Fruit fly (Drosophila melanogaster): Measurements from ENCODE around the gene CG5096.

Gene CG5096

dm6 chr2L:10425599-10425998, 43.5 kb downstream of the CG5096 start:
- no peak for TF ChIP-seq achi (GFP tag; optimal IDR thresholded peaks at IDR 0.05)
- no peak for TF ChIP-seq CG4318 (GFP tag; optimal IDR thresholded peaks at IDR 0.05)
- no peak for TF ChIP-seq CG10669 (GFP tag; optimal IDR thresholded peaks at IDR 0.05)
- no peak for TF ChIP-seq Eip93F (GFP tag; optimal IDR thresholded peaks at IDR 0.05)
- TF ChIP-seq OdsH (GFP tag; optimal IDR thresholded peaks at IDR 0.05): no peak
- TF ChIP-seq Hr4 (GFP tag; optimal IDR thresholded peaks at IDR 0.05): no peak
- TF ChIP-seq fd85E (GFP tag; optimal IDR thresholded peaks at IDR 0.05): no peak
- no peak for TF ChIP-seq acj6 (GFP tag; optimal IDR thresholded peaks at IDR 0.05)
- TF ChIP-seq eg (GFP tag; IDR thresholded peaks at IDR 0.05): no peak
- TF ChIP-seq Gug (GFP tag; IDR thresholded peaks at IDR 0.05): no peak
- no peak for TF ChIP-seq CG11902 (GFP tag; optimal IDR thresholded peaks at IDR 0.05)
- no peak for TF ChIP-seq CG8319 (GFP tag; optimal IDR thresholded peaks at IDR 0.05)
- no peak for TF ChIP-seq CG34406 (GFP tag; optimal IDR thresholded peaks at IDR 0.05)
- TF ChIP-seq fkh (GFP tag; optimal IDR thresholded peaks at IDR 0.05): no peak
- TF ChIP-seq salr (GFP tag; optimal IDR thresholded peaks at IDR 0.05): no peak
- no peak for TF ChIP-seq spab (GFP tag; optimal IDR thresholded peaks at IDR 0.05)
- no peak for TF ChIP-seq lz (GFP tag; optimal IDR thresholded peaks at IDR 0.05)

DNA sequence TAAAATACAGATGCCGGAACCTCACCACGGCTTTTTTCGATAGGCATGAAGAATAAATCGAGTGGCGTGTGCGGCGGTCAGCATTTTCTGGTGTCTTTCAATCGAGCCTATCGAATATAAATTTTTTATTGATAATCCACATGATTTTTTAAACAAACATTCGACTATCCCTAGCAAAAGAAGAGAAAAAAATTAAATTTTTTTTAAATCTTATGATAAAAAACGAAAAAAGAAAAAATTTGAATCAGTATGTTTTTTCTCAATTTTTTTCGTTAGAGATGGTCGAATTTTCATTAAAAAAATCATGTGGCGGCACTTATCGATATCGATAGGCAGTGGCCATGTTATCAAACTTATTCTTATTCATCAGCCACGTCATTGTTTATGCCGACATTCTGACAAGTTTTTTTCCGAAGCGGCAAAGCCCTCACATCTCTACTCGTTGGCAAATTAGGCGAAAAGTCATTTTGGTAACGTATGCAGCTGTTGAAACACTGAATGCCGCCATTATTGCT, 44.5 kb downstream of the CG5096 start, which contains the start of the genes SmB and KdelR:
Gene SmB (minus strand): TSS at position 94 of the 515 bp plus-strand sequence.
Gene KdelR (plus strand): TSS at position 354 of the 515 bp plus-strand sequence.
- no peak for TF ChIP-seq CG4318 (GFP tag; optimal IDR thresholded peaks at IDR 0.05)
- TF ChIP-seq topi (GFP tag; optimal IDR thresholded peaks at IDR 0.05): no peak
- TF ChIP-seq esn (GFP tag; optimal IDR thresholded peaks at IDR 0.05): peak; percentile 49
- peak; percentile 13 for TF ChIP-seq CG3032 (tag; optimal IDR thresholded peaks at IDR 0.05)
- TF ChIP-seq CG32006 (GFP tag; optimal IDR thresholded peaks at IDR 0.05): no peak
- TF ChIP-seq fkh (GFP tag; optimal IDR thresholded peaks at IDR 0.05): peak; percentile 81
- no peak for TF ChIP-seq CG6792 (GFP tag; optimal IDR thresholded peaks at IDR 0.05)
- TF ChIP-seq Ets21C (GFP tag; optimal IDR thresholded peaks at IDR 0.05): no peak
- TF ChIP-seq Eip78C (GFP tag): peak; percentile 26
- TF ChIP-seq CG1621 (tag; optimal IDR thresholded peaks at IDR 0.05): peak; percentile 39
- no peak for TF ChIP-seq CG16779 (tag; optimal IDR thresholded peaks at IDR 0.05)
- TF ChIP-seq CG11294 (GFP tag; IDR thresholded peaks at IDR 0.05): no peak
- TF ChIP-seq lz (GFP tag; optimal IDR thresholded peaks at IDR 0.05): peak; percentile 34

DNA sequence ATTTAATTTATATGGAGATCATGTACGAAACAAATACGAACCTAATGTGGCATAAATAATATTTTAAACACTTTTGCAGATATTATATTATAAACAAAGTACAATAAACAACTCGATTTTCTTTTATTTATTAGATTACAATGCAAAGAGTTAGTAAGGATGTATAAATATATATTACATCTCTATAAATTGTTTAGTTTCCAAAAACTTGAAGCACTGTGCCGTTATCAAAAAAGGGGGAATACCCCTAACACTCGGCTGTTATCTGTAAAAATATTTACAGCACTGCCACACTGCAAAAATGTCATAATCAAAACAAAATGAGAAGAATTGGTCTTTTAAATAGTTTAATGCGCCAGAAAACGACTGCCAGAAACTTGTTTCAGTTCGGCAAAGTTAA, 46.5 kb downstream of the CG5096 start, which contains the start of gene CG5188:
Gene CG5188 (plus strand): TSS at position 302 of the 400 bp plus-strand sequence.
- TF ChIP-seq CG7368 (GFP tag; optimal IDR thresholded peaks at IDR 0.05): no peak
- no peak for TF ChIP-seq Smox (GFP tag; optimal IDR thresholded peaks at IDR 0.05)
- TF ChIP-seq fkh (GFP tag; optimal IDR thresholded peaks at IDR 0.05): no peak
- TF ChIP-seq Hr4 (GFP tag; optimal IDR thresholded peaks at IDR 0.05): no peak
- TF ChIP-seq Lpt (GFP tag; optimal IDR thresholded peaks at IDR 0.05): peak; percentile 4
- peak; percentile 16 for TF ChIP-seq CG31627 (GFP tag; optimal IDR thresholded peaks at IDR 0.05)
- TF ChIP-seq Eip75B (GFP tag; optimal IDR thresholded peaks at IDR 0.05): no peak
- TF ChIP-seq dac (GFP tag; optimal IDR thresholded peaks at IDR 0.05): no peak
- TF ChIP-seq CG6276 (GFP tag; optimal IDR thresholded peaks at IDR 0.05): no peak
- peak; percentile 23 for TF ChIP-seq cyc (GFP tag; optimal IDR thresholded peaks at IDR 0.05)
- TF ChIP-seq spab (GFP tag; optimal IDR thresholded peaks at IDR 0.05): no peak
- no peak for TF ChIP-seq Blimp-1 (GFP tag; optimal IDR thresholded peaks at IDR 0.05)
- TF ChIP-seq pdm3 (GFP tag; optimal IDR thresholded peaks at IDR 0.05): no peak
- TF ChIP-seq Hr39 (GFP tag; optimal IDR thresholded peaks at IDR 0.05): peak; percentile 15
- peak; percentile 51 for TF ChIP-seq OdsH (GFP tag; optimal IDR thresholded peaks at IDR 0.05)
- TF ChIP-seq acj6 (GFP tag; optimal IDR thresholded peaks at IDR 0.05): peak; percentile 37
- TF ChIP-seq Gug (GFP tag; IDR thresholded peaks at IDR 0.05): 0 out of 2 replicates have a peak, but pooled peaks have one; percentile 9
- no peak for TF ChIP-seq Eip93F (GFP tag; optimal IDR thresholded peaks at IDR 0.05)
- TF ChIP-seq lz (GFP tag; optimal IDR thresholded peaks at IDR 0.05): peak; percentile 65
- no peak for TF ChIP-seq net (GFP tag; optimal IDR thresholded peaks at IDR 0.05)
- TF ChIP-seq dsx (GFP tag; optimal IDR thresholded peaks at IDR 0.05; ENCODE audit: poor library complexity, severe bottlenecking): no peak
- TF ChIP-seq Ets96B (tag; optimal IDR thresholded peaks at IDR 0.05): peak; percentile 49
- peak; percentile 52 for TF ChIP-seq CG3032 (tag; optimal IDR thresholded peaks at IDR 0.05)
- no peak for TF ChIP-seq CG6854 (GFP tag; optimal IDR thresholded peaks at IDR 0.05)
- TF ChIP-seq CG32006 (GFP tag; optimal IDR thresholded peaks at IDR 0.05): no peak
- no peak for TF ChIP-seq CG9139 (GFP tag; optimal IDR thresholded peaks at IDR 0.05)
- TF ChIP-seq CG15336 (GFP tag; IDR thresholded peaks at IDR 0.05): peak; percentile 69
- TF ChIP-seq Met (GFP tag; optimal IDR thresholded peaks at IDR 0.05): no peak
- TF ChIP-seq CG34406 (GFP tag; optimal IDR thresholded peaks at IDR 0.05): no peak
- no peak for TF ChIP-seq fd85E (GFP tag; optimal IDR thresholded peaks at IDR 0.05)
- no peak for TF ChIP-seq salr (GFP tag; optimal IDR thresholded peaks at IDR 0.05)
- TF ChIP-seq CG8319 (GFP tag; optimal IDR thresholded peaks at IDR 0.05): no peak
- TF ChIP-seq topi (GFP tag; optimal IDR thresholded peaks at IDR 0.05): peak; percentile 45
- TF ChIP-seq CG6163 (GFP tag; IDR thresholded peaks at IDR 0.05): peak; percentile 31; the same call in 1 of the 3 replicates
- peak; percentile 82 for TF ChIP-seq Eip78C (GFP tag)
